Worm (Caenorhabditis elegans) whole organism, L3 larva: ENCODE measurements around the gene F19C6.4.
A peak's percentile ranks its signal among the peaks of the same experiment; 100 is the strongest.

ENCODE experiments used
- R02D3.7 ChIP-seq: fragments of 150-350 bp; optimal IDR thresholded peaks from 2 replicates; lab custom pipeline; 2014; ENCODE audit warnings: missing biosample characterization, missing genetic modification characterization
- ama-1 ChIP-seq: fragments of 150-350 bp; optimal IDR thresholded peaks from 2 replicates; lab custom pipeline; 2018
- ceh-28 ChIP-seq: fragments of 150-350 bp; optimal IDR thresholded peaks from 2 replicates; lab custom pipeline; 2014; ENCODE audit warnings: missing biosample characterization, missing genetic modification reagents, missing genetic modification characterization
- ceh-9 ChIP-seq: sonication (generic microtip); optimal IDR thresholded peaks from 2 replicates; lab custom pipeline; 2018; ENCODE audit warnings: missing biosample characterization, missing genetic modification characterization
- daf-12 ChIP-seq: fragments of 150-350 bp; optimal IDR thresholded peaks from 2 replicates; lab custom pipeline; 2014; ENCODE audit warnings: missing biosample characterization, missing genetic modification reagents, missing genetic modification characterization
- egl-27 ChIP-seq: sonication (generic microtip); optimal IDR thresholded peaks from 4 replicates; lab custom pipeline; 2017; ENCODE audit warnings: missing biosample characterization, missing genetic modification reagents, missing genetic modification characterization
- elt-2 ChIP-seq: sonication (generic microtip); optimal IDR thresholded peaks from 2 replicates; lab custom pipeline; 2016; ENCODE audit warnings: missing genetic modification reagents, mild to moderate bottlenecking, missing genetic modification characterization, missing compliant biosample characterization
- elt-3 ChIP-seq, 3 experiments: fragments of 150-350 bp in 1 of 3; sonication (generic microtip) in 2 of 3; optimal IDR thresholded peaks; 2 replicates in 2 of 3; 4 replicates in 1 of 3; lab custom pipeline; 2014 to 2017; ENCODE audit warnings: missing biosample characterization in 3 of 3, missing genetic modification characterization in 3 of 3
- fkh-2 ChIP-seq: fragments of 150-350 bp; optimal IDR thresholded peaks from 2 replicates; lab custom pipeline; 2014; ENCODE audit warnings: missing biosample characterization, missing genetic modification reagents, missing genetic modification characterization
- fos-1 ChIP-seq: fragments of 150-350 bp; optimal IDR thresholded peaks from 2 replicates; lab custom pipeline; 2014; ENCODE audit warnings: missing biosample characterization, missing genetic modification characterization
- hmg-11 ChIP-seq: sonication (generic microtip); optimal IDR thresholded peaks from 2 replicates; lab custom pipeline; 2016; ENCODE audit warnings: missing genetic modification characterization, missing compliant biosample characterization
- jun-1 ChIP-seq: fragments of 150-350 bp; optimal IDR thresholded peaks from 2 replicates; lab custom pipeline; 2014; ENCODE audit warnings: missing biosample characterization, missing genetic modification reagents, missing genetic modification characterization
- lin-39 ChIP-seq: fragments of 150-350 bp; optimal IDR thresholded peaks from 2 replicates; lab custom pipeline; 2018; ENCODE audit warnings: missing biosample characterization, missing genetic modification reagents, missing genetic modification characterization
- lsy-12 ChIP-seq: sonication (generic microtip); optimal IDR thresholded peaks from 2 replicates; lab custom pipeline; 2016; ENCODE audit warnings: mild to moderate bottlenecking, missing genetic modification characterization, missing compliant biosample characterization
- mdl-1 ChIP-seq: fragments of 150-350 bp; optimal IDR thresholded peaks from 2 replicates; lab custom pipeline; 2014; ENCODE audit warnings: missing biosample characterization, missing genetic modification characterization
- nfya-1 ChIP-seq: sonication (generic microtip); optimal IDR thresholded peaks from 2 replicates; lab custom pipeline; 2017; ENCODE audit warnings: missing genetic modification characterization, mild to moderate bottlenecking, missing compliant biosample characterization, antibody characterized with exemption, moderate library complexity; ENCODE audit not compliant: insufficient read depth
- nhr-23 ChIP-seq: fragments of 150-350 bp; optimal IDR thresholded peaks from 2 replicates; lab custom pipeline; 2014; ENCODE audit warnings: missing biosample characterization, missing genetic modification reagents, missing genetic modification characterization
- nhr-237 ChIP-seq: fragments of 150-350 bp; optimal IDR thresholded peaks from 2 replicates; lab custom pipeline; 2014; ENCODE audit warnings: missing biosample characterization, missing genetic modification characterization
- nhr-25 ChIP-seq: sonication (generic microtip); optimal IDR thresholded peaks from 2 replicates; lab custom pipeline; 2017; ENCODE audit warnings: missing biosample characterization, missing genetic modification characterization
- nhr-43 ChIP-seq: sonication (generic microtip); optimal IDR thresholded peaks from 2 replicates; lab custom pipeline; 2016; ENCODE audit warnings: mild to moderate bottlenecking, missing genetic modification characterization, missing compliant biosample characterization; ENCODE audit not compliant: poor library complexity, severe bottlenecking
- nhr-67 ChIP-seq: fragments of 150-350 bp; optimal IDR thresholded peaks from 2 replicates; lab custom pipeline; 2014; ENCODE audit warnings: missing biosample characterization, missing genetic modification characterization
- nhr-77 ChIP-seq: fragments of 150-350 bp; optimal IDR thresholded peaks from 2 replicates; lab custom pipeline; 2014; ENCODE audit warnings: missing biosample characterization, missing genetic modification characterization
- pha-4 ChIP-seq: fragments of 150-350 bp; optimal IDR thresholded peaks from 2 replicates; lab custom pipeline; 2014; ENCODE audit warnings: missing biosample characterization, missing genetic modification reagents, missing genetic modification characterization
- pqm-1 ChIP-seq: fragments of 150-350 bp; optimal IDR thresholded peaks from 2 replicates; lab custom pipeline; 2017; ENCODE audit warnings: missing biosample characterization, missing genetic modification characterization, inconsistent platforms
- sea-2 ChIP-seq: fragments of 150-350 bp; sonication (generic microtip); optimal IDR thresholded peaks from 4 replicates; lab custom pipeline; 2014; ENCODE audit warnings: missing biosample characterization, missing genetic modification reagents, missing genetic modification characterization
- skn-1 ChIP-seq: fragments of 150-350 bp; optimal IDR thresholded peaks from 2 replicates; lab custom pipeline; 2014; ENCODE audit warnings: missing biosample characterization, missing genetic modification characterization
- snpc-4 ChIP-seq: fragments of 150-350 bp; optimal IDR thresholded peaks from 2 replicates; lab custom pipeline; 2014; ENCODE audit warnings: missing biosample characterization, missing genetic modification characterization
- tbx-2 ChIP-seq: sonication (generic microtip); optimal IDR thresholded peaks from 2 replicates; lab custom pipeline; 2016; ENCODE audit warnings: mild to moderate bottlenecking, missing genetic modification characterization, missing compliant biosample characterization
- unc-39 ChIP-seq: sonication (generic microtip); optimal IDR thresholded peaks from 4 replicates; lab custom pipeline; 2017; ENCODE audit warnings: missing biosample characterization, missing genetic modification characterization
- unc-62 ChIP-seq: fragments of 150-350 bp; sonication (generic microtip); optimal IDR thresholded peaks from 4 replicates; lab custom pipeline; 2014; ENCODE audit warnings: missing biosample characterization, missing genetic modification reagents, missing genetic modification characterization
- zag-1 ChIP-seq: fragments of 150-350 bp; optimal IDR thresholded peaks from 2 replicates; lab custom pipeline; 2014; ENCODE audit warnings: missing biosample characterization, missing genetic modification characterization
- ztf-11 ChIP-seq: fragments of 150-350 bp; optimal IDR thresholded peaks from 2 replicates; lab custom pipeline; 2014; ENCODE audit warnings: missing biosample characterization, missing genetic modification characterization
- ztf-4 ChIP-seq: fragments of 150-350 bp; optimal IDR thresholded peaks from 2 replicates; lab custom pipeline; 2014; ENCODE audit warnings: missing biosample characterization, missing genetic modification characterization

F19C6.4 gene

DNA sequence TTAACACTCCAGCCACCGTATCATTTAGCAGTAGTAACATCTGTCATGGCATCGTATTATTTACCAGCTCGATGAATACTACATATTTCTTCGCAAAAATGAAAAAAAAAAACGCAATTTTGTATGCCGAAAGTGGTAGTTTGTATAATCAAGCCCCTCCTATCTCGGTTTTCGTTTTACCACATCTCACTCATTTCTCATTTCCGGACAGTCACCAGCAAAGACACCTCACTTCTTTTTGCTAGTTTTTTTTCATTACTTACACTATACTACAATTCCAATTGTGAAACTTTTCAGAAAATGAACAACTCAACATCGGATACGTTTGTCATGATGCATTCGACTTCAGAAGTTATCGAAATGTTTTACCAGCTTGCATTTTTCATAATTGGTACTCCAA, 31.3 kb upstream of the F19C6.4 start, which contains the start of gene gnrr-3:
Gene gnrr-3 (plus strand): TSS at position 301 of the 400 bp plus-strand sequence.
- TF ChIP-seq nfya-1 (tag; lab: Kevin White, UChicago) (no peak), ztf-11 (tag; lab: Kevin White, UChicago) (no peak), nhr-77 (tag; lab: Kevin White, UChicago) (no peak), nhr-25 (tag; lab: Kevin White, UChicago) (no peak), tbx-2 (tag; lab: Kevin White, UChicago) (no peak), hmg-11 (tag; lab: Kevin White, UChicago) (no peak), ztf-4 (no peak), ama-1 (lab: Kevin White, UChicago) (no peak), unc-62 (GFP tag; lab: Kevin White, UChicago) (no peak), fkh-2 (tag; lab: Kevin White, UChicago) (no peak), sea-2 (GFP tag; lab: Kevin White, UChicago) (no peak), ceh-28 (tag; lab: Kevin White, UChicago) (no peak)

DNA sequence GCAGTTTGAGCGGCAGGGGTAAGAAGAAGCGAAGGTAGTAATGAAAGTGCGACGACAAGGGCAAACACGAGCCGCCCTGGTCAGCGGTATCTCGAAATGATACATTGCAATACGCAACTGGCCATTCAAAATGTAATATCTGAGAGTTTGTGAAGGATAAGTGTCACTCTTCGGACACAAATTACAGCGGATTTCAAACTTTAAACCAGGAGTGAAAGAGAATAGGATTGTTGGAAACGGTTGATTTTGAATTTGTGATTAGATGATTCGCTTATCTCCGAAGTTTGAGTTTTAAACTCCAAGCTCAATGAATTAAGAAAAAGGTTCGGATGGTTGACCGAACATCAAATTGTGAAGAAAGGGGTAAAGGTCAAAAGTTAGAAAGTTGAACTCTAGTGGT, 29.5 kb upstream of the F19C6.4 start, which contains the start of gene ZC374.2:
Gene ZC374.2 (minus strand): TSS at position 101 of the 400 bp plus-strand sequence.
- TF ChIP-seq lin-39 (no peak), unc-39 (tag; lab: Kevin White, UChicago) (no peak), ceh-9 (no peak), snpc-4 (tag; lab: Kevin White, UChicago) (no peak), zag-1 (tag; lab: Kevin White, UChicago) (no peak), R02D3.7 (tag; lab: Kevin White, UChicago) (no peak), egl-27 (tag; lab: Kevin White, UChicago) (no peak), nhr-23 (tag; lab: Kevin White, UChicago) (no peak)

DNA sequence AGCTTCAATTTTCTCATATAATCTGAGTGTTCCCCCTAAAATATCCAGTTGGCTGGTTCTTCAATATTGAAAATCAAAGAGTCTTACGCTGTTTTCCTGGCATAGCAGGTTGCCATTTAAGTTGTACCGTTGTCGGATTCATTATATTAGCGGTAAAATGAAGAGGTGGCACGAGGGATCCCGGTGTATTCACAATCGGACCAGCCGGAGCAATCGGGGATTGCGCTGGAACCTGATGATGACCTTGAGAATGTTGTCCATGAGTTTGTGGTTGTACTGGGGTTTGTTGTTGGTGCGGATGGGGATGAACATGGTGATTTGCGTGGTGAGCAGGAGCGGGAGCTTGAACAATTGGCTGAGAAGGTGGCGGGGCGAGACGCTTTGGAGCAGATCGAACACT, 26.6 kb upstream of the F19C6.4 start:
- TF ChIP-seq skn-1 (tag; lab: Kevin White, UChicago): no peak
- TF ChIP-seq egl-27 (tag; lab: Kevin White, UChicago): no peak
- TF ChIP-seq fos-1 (tag; lab: Kevin White, UChicago): no peak
- TF ChIP-seq zag-1 (tag; lab: Kevin White, UChicago): no peak
- TF ChIP-seq elt-3 (tag; optimal IDR thresholded peaks at IDR 0.05; lab: Kevin White, UChicago): no peak
- no peak for TF ChIP-seq unc-62 (GFP tag; lab: Kevin White, UChicago)
- no peak for TF ChIP-seq lsy-12 (tag; lab: Kevin White, UChicago)
- TF ChIP-seq nhr-237: no peak
- no peak for TF ChIP-seq pha-4 (tag; lab: Kevin White, UChicago)
- TF ChIP-seq pqm-1 (tag; lab: Kevin White, UChicago): no peak
- TF ChIP-seq nhr-67: no peak
- no peak for TF ChIP-seq hmg-11 (tag; lab: Kevin White, UChicago)
- TF ChIP-seq sea-2 (GFP tag; lab: Kevin White, UChicago): no peak

DNA sequence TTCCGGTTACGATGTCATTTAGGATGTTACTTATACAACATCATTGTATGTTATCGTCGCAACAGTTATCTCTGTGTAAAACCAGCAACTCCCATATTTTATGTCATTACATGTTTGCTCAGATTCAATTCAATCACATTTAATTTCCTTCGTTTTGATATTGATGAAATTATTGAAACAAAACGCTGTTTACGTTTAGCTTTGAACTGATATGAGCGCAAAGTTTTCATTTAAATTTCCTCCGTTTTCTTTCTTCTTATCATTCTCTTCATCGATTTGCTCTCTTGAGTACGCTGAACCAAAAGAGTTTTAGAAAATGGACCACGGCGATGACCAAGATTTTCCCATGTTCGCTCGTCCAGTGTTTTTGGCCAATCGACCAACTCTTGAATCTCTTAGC, 13.0 kb upstream of the F19C6.4 start, which contains the start of gene sek-6:
Gene sek-6 (plus strand): TSS at position 315 of the 400 bp plus-strand sequence.
- TF ChIP-seq elt-2 (tag; lab: Kevin White, UChicago) (peak; percentile 44), daf-12 (tag; lab: Kevin White, UChicago) (no peak)

DNA sequence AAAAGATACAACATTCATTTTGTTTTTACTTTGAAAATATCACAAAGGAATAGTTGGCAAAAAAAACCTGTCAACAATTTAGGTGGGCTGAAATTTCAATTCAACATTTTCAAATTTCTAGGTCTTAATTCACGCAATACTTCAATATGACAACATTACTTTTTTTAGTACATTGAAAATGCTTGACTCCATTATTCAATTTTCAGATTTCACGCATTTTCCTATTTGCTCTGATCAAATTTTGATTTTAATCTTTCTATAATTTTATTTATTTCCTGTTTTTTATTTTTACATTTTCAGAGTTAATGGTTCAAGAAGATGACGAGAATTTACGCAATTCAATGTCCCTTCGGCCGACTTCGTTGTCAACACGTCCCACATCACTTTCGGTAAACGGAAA, 9.7 kb upstream of the F19C6.4 start, which contains the start of gene mkk-4:
Gene mkk-4 (plus strand): TSS at position 301 of the 400 bp plus-strand sequence.
- TF ChIP-seq mdl-1 (tag; lab: Kevin White, UChicago) (no peak), nhr-43 (tag; lab: Kevin White, UChicago) (no peak), pha-4 (tag; lab: Kevin White, UChicago) (no peak), sea-2 (GFP tag; lab: Kevin White, UChicago) (no peak), elt-2 (tag; lab: Kevin White, UChicago) (no peak), jun-1 (tag; lab: Kevin White, UChicago) (no peak)
